Fruit fly (Drosophila melanogaster) whole organism, embryonic: ENCODE data around the gene mRpL46.

Experiments
- Adf1 ChIP-seq: fragments of 200-800 bp; sonication (Bioruptor generic); IDR thresholded peaks from 2 replicates; pipeline ENCODE4 v1.3.6; 2022; ENCODE audit warnings: missing biosample characterization, missing genetic modification characterization
- B-H2 ChIP-seq: fragments of 200-800 bp; sonication (Bioruptor generic); optimal IDR thresholded peaks from 2 replicates; lab custom pipeline; 2018; ENCODE audit warnings: missing biosample characterization, mild to moderate bottlenecking, missing genetic modification characterization
- CG10565 ChIP-seq: fragments of 200-800 bp; sonication (Bioruptor generic); optimal IDR thresholded peaks from 3 replicates; lab custom pipeline; 2016; ENCODE audit warnings: missing biosample characterization, mild to moderate bottlenecking, missing genetic modification characterization
- CG11560 ChIP-seq: fragments of 200-800 bp; sonication (Bioruptor generic); IDR thresholded peaks from 3 replicates; pipeline ENCODE4 v1.3.6; 2022; ENCODE audit warnings: missing biosample characterization, missing genetic modification characterization
- CG12219 ChIP-seq: fragments of 200-800 bp; sonication (Bioruptor generic); optimal IDR thresholded peaks from 3 replicates; lab custom pipeline; 2018; ENCODE audit warnings: missing biosample characterization, mild to moderate bottlenecking, missing genetic modification characterization
- CG13424 ChIP-seq: fragments of 200-800 bp; sonication (Bioruptor generic); optimal IDR thresholded peaks from 2 replicates; lab custom pipeline; 2019; ENCODE audit warnings: missing biosample characterization, mild to moderate bottlenecking, missing genetic modification characterization, moderate library complexity
- CG14014 ChIP-seq: fragments of 200-800 bp; sonication (Bioruptor generic); IDR thresholded peaks from 2 replicates; pipeline ENCODE4 v1.3.6; 2022; ENCODE audit warnings: missing biosample characterization, missing genetic modification characterization
- CG14050 ChIP-seq: fragments of 200-800 bp; sonication (Bioruptor generic); IDR thresholded peaks from 3 replicates; pipeline ENCODE4 v1.3.6; 2022; ENCODE audit warnings: missing biosample characterization, missing genetic modification characterization
- CG14710 ChIP-seq: fragments of 200-800 bp; sonication (Bioruptor generic); optimal IDR thresholded peaks from 3 replicates; lab custom pipeline; 2019; ENCODE audit warnings: missing biosample characterization, mild to moderate bottlenecking, missing genetic modification characterization, moderate library complexity
- CG17385 ChIP-seq: fragments of 200-800 bp; sonication (Bioruptor generic); optimal IDR thresholded peaks from 3 replicates; lab custom pipeline; 2018; ENCODE audit warnings: missing biosample characterization, mild to moderate bottlenecking, missing genetic modification characterization
- CG18011 ChIP-seq: fragments of 200-800 bp; sonication (Bioruptor generic); optimal IDR thresholded peaks from 2 replicates; lab custom pipeline; 2017; ENCODE audit warnings: missing biosample characterization, missing genetic modification characterization, mild to moderate bottlenecking, moderate library complexity, missing genotype
- CG18262 ChIP-seq: fragments of 200-800 bp; optimal IDR thresholded peaks from 3 replicates; lab custom pipeline; 2019; ENCODE audit warnings: missing biosample characterization, mild to moderate bottlenecking, missing genetic modification characterization, moderate library complexity
- CG18599 ChIP-seq: fragments of 200-800 bp; sonication (Bioruptor generic); optimal IDR thresholded peaks from 3 replicates; lab custom pipeline; 2017; ENCODE audit warnings: missing biosample characterization, missing genetic modification characterization, mild to moderate bottlenecking, moderate library complexity, missing genetic modification reagents
- CG18764 ChIP-seq: fragments of 200-800 bp; sonication (Bioruptor generic); optimal IDR thresholded peaks from 3 replicates; lab custom pipeline; 2016; ENCODE audit warnings: missing biosample characterization, missing genetic modification characterization
- CG3065 ChIP-seq: fragments of 200-800 bp; sonication (Bioruptor generic); optimal IDR thresholded peaks from 2 replicates; lab custom pipeline; 2016; ENCODE audit warnings: missing biosample characterization, missing genetic modification characterization
- CG32532 ChIP-seq: fragments of 200-800 bp; sonication (Bioruptor generic); IDR thresholded peaks from 2 replicates; pipeline ENCODE4 v1.3.6; 2022; ENCODE audit warnings: missing biosample characterization, missing genetic modification characterization
- CG33213 ChIP-seq: fragments of 200-800 bp; sonication (Bioruptor generic); optimal IDR thresholded peaks from 3 replicates; lab custom pipeline; 2016; ENCODE audit warnings: missing biosample characterization, missing genetic modification characterization
- CG3407 ChIP-seq: fragments of 200-800 bp; sonication (Bioruptor generic); optimal IDR thresholded peaks from 2 replicates; lab custom pipeline; 2018; ENCODE audit warnings: missing biosample characterization, mild to moderate bottlenecking, missing genetic modification characterization
- CG4328 ChIP-seq: fragments of 200-800 bp; sonication (Bioruptor generic); optimal IDR thresholded peaks from 3 replicates; lab custom pipeline; 2017; ENCODE audit warnings: missing biosample characterization, missing genetic modification reagents, missing genetic modification characterization
- CG7271 ChIP-seq: fragments of 200-800 bp; sonication (Bioruptor generic); optimal IDR thresholded peaks from 2 replicates; lab custom pipeline; 2018; ENCODE audit warnings: missing biosample characterization, mild to moderate bottlenecking, missing genetic modification characterization, moderate library complexity
- CG8089 ChIP-seq: fragments of 200-800 bp; sonication (Bioruptor generic); optimal IDR thresholded peaks from 3 replicates; lab custom pipeline; 2016; ENCODE audit warnings: missing biosample characterization, missing genetic modification characterization
- CG9797 ChIP-seq: fragments of 200-800 bp; sonication (Bioruptor generic); optimal IDR thresholded peaks from 3 replicates; lab custom pipeline; 2018; ENCODE audit warnings: missing biosample characterization, mild to moderate bottlenecking, missing genetic modification characterization
- D19B ChIP-seq: fragments of 200-800 bp; sonication (Bioruptor generic); optimal IDR thresholded peaks from 2 replicates; lab custom pipeline; 2017; ENCODE audit warnings: missing biosample characterization, mild to moderate bottlenecking, missing genetic modification characterization
- Dad ChIP-seq: fragments of 200-800 bp; sonication (Bioruptor generic); optimal IDR thresholded peaks from 3 replicates; lab custom pipeline; 2016; ENCODE audit warnings: missing biosample characterization, missing genetic modification characterization
- Deaf1 ChIP-seq: fragments of 200-800 bp; optimal IDR thresholded peaks from 3 replicates; lab custom pipeline; 2019; ENCODE audit warnings: missing biosample characterization, mild to moderate bottlenecking, missing genetic modification characterization, moderate library complexity
- Eip74EF ChIP-seq, 2 experiments: fragments of 200-800 bp in 1 of 2; fragments of >200 bp in 1 of 2; sonication (Bioruptor generic) in 1 of 2; optimal IDR thresholded peaks; 2 replicates each; lab custom pipeline; 2017 to 2019; ENCODE audit warnings: missing biosample characterization in 2 of 2, missing genetic modification characterization in 2 of 2, mild to moderate bottlenecking in 1 of 2, moderate library complexity in 1 of 2
- Fer2 ChIP-seq: fragments of 200-800 bp; sonication (Bioruptor generic); optimal IDR thresholded peaks from 2 replicates; lab custom pipeline; 2018; ENCODE audit warnings: missing biosample characterization, mild to moderate bottlenecking, missing genetic modification characterization, moderate library complexity
- HLH4C ChIP-seq: fragments of 200-800 bp; sonication (Bioruptor generic); IDR thresholded peaks from 3 replicates; pipeline ENCODE4 v1.3.6; 2022; ENCODE audit warnings: missing biosample characterization, missing genetic modification characterization; ENCODE audit not compliant: partially characterized antibody
- Hand ChIP-seq: fragments of 200-800 bp; sonication (Bioruptor generic); optimal IDR thresholded peaks from 2 replicates; lab custom pipeline; 2017; ENCODE audit warnings: mild to moderate bottlenecking, missing biosample characterization, missing genetic modification reagents, missing genetic modification characterization
- Max ChIP-seq: fragments of 200-800 bp; sonication (Bioruptor generic); optimal IDR thresholded peaks from 2 replicates; lab custom pipeline; 2016; ENCODE audit warnings: missing biosample characterization, mild to moderate bottlenecking, missing genetic modification characterization
- Meics ChIP-seq: fragments of 200-800 bp; sonication (Bioruptor generic); optimal IDR thresholded peaks from 2 replicates; lab custom pipeline; 2017; ENCODE audit warnings: missing biosample characterization, mild to moderate bottlenecking, missing genetic modification characterization
- NFAT ChIP-seq: fragments of 200-800 bp; sonication (Bioruptor generic); IDR thresholded peaks from 2 replicates; pipeline ENCODE4 v1.3.6; 2022; ENCODE audit warnings: missing biosample characterization, missing genetic modification characterization
- Spps ChIP-seq: fragments of 200-800 bp; sonication (Bioruptor generic); optimal IDR thresholded peaks from 2 replicates; lab custom pipeline; 2018; ENCODE audit warnings: missing biosample characterization, mild to moderate bottlenecking, missing genetic modification characterization
- ash1 ChIP-seq: fragments of 200-800 bp; sonication (Bioruptor generic); optimal IDR thresholded peaks from 2 replicates; lab custom pipeline; 2018; ENCODE audit warnings: missing biosample characterization, mild to moderate bottlenecking, missing genetic modification characterization
- bowl ChIP-seq: fragments of 200-800 bp; sonication (Bioruptor generic); IDR thresholded peaks from 2 replicates; pipeline ENCODE4 v1.3.6; 2022; ENCODE audit warnings: missing biosample characterization, missing genetic modification characterization
- chn ChIP-seq: fragments of 200-800 bp; sonication (Bioruptor generic); optimal IDR thresholded peaks from 2 replicates; lab custom pipeline; 2016; ENCODE audit warnings: missing biosample characterization, missing genetic modification characterization
- crol ChIP-seq: fragments of 200-800 bp; sonication (Bioruptor generic); IDR thresholded peaks from 2 replicates; pipeline ENCODE4 v1.3.6; 2022; ENCODE audit warnings: missing biosample characterization, missing genetic modification characterization
- disco-r ChIP-seq: fragments of 200-800 bp; sonication (Bioruptor generic); optimal IDR thresholded peaks from 2 replicates; lab custom pipeline; 2016; ENCODE audit warnings: missing biosample characterization, missing genetic modification characterization
- esg ChIP-seq: fragments of 200-800 bp; sonication (Bioruptor generic); conservative IDR thresholded peaks from 2 replicates; pipeline ENCODE4 v1.3.6; 2022; ENCODE audit warnings: missing biosample characterization, missing genetic modification characterization
- hkb ChIP-seq, 2 experiments: fragments of 200-800 bp in 1 of 2; fragments of >200 bp in 1 of 2; sonication (Bioruptor generic) in 1 of 2; IDR thresholded peaks in 1 of 2; optimal IDR thresholded peaks in 1 of 2; 2 replicates each; pipeline versions ENCODE4 v1.3.6 to Lab custom; 2017 to 2022; ENCODE audit warnings: missing biosample characterization in 1 of 2, missing genetic modification characterization in 1 of 2
- insv ChIP-seq, 2 experiments: fragments of 200-800 bp; sonication (Bioruptor generic); optimal IDR thresholded peaks; 3 replicates each; lab custom pipeline; 2016 to 2018; ENCODE audit warnings: missing biosample characterization in 2 of 2, missing genetic modification characterization in 2 of 2
- kni ChIP-seq: fragments of 200-800 bp; sonication (Bioruptor generic); optimal IDR thresholded peaks from 3 replicates; lab custom pipeline; 2017; ENCODE audit warnings: mild to moderate bottlenecking, missing biosample characterization, missing genetic modification reagents, missing genetic modification characterization
- lbe ChIP-seq: fragments of 200-800 bp; sonication (Bioruptor generic); optimal IDR thresholded peaks from 2 replicates; lab custom pipeline; 2016; ENCODE audit warnings: missing biosample characterization, mild to moderate bottlenecking, missing genetic modification characterization
- nerfin-1 ChIP-seq: fragments of 200-800 bp; sonication (Bioruptor generic); optimal IDR thresholded peaks from 3 replicates; lab custom pipeline; 2019; ENCODE audit warnings: missing biosample characterization, mild to moderate bottlenecking, missing genetic modification characterization, moderate library complexity
- onecut ChIP-seq: fragments of 200-800 bp; sonication (Bioruptor generic); IDR thresholded peaks from 2 replicates; pipeline ENCODE4 v1.3.6; 2022; ENCODE audit warnings: missing biosample characterization, missing genetic modification characterization
- pita ChIP-seq: fragments of 200-800 bp; sonication (Bioruptor generic); optimal IDR thresholded peaks from 2 replicates; lab custom pipeline; 2017; ENCODE audit warnings: missing biosample characterization, mild to moderate bottlenecking, missing genetic modification characterization
- run ChIP-seq: fragments of 200-800 bp; sonication (Bioruptor generic); optimal IDR thresholded peaks from 3 replicates; lab custom pipeline; 2018; ENCODE audit warnings: missing biosample characterization, mild to moderate bottlenecking, missing genetic modification characterization
- sc ChIP-seq, 3 experiments: fragments of >200 bp in 2 of 3; fragments of 200-800 bp in 1 of 3; sonication (Bioruptor generic) in 1 of 3; optimal IDR thresholded peaks; 2 replicates in 2 of 3; 3 replicates in 1 of 3; lab custom pipeline; 2017; ENCODE audit warnings: mild to moderate bottlenecking in 1 of 3, missing biosample characterization in 1 of 3, missing genetic modification characterization in 1 of 3, missing genetic modification reagents in 1 of 3
- vfl ChIP-seq: fragments of 200-800 bp; sonication (Bioruptor generic); optimal IDR thresholded peaks from 2 replicates; lab custom pipeline; 2016; ENCODE audit warnings: missing biosample characterization, missing genetic modification characterization

Gene mRpL46

DNA sequence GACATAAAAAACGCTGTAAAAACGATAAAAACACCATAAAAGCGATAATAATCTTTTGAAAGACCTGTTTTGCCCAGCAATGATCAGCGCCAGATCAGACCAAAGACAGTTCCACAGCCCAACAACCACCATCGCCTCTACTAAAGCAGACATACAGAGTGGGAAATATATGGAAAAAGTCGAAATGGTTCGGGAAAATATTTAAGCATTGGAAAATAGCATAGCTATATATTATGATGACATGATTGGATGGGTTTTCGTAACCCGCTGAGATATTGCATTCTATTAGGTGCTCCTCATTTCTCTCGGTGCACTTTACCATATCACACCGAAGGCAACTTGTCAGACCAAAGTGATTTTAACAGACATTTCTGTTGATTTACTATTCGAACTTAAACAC is 31.4 kb downstream of the mRpL46 start (continued):
- TF ChIP-seq CG10565 (GFP tag; lab: Kevin White, UChicago) = peak; percentile 46
- TF ChIP-seq D19B (GFP tag; lab: Kevin White, UChicago) = peak; percentile 70
- TF ChIP-seq Fer2 (tag; lab: Kevin White, UChicago) = peak; percentile 63
- TF ChIP-seq CG17385 (GFP tag; lab: Kevin White, UChicago) = peak; percentile 87
- TF ChIP-seq nerfin-1 (tag; lab: Kevin White, UChicago) = no peak
- TF ChIP-seq hkb (optimal IDR thresholded peaks at IDR 0.05; lab: Kevin White, UChicago) = no peak
- TF ChIP-seq hkb (GFP tag; IDR thresholded peaks at IDR 0.05; lab: Robert Waterston, UW) = peak; percentile 93
- peak; percentile 79 for TF ChIP-seq CG11560 (tag; lab: Robert Waterston, UW)
- TF ChIP-seq insv (GFP tag; optimal IDR thresholded peaks at IDR 0.05; lab: Kevin White, UChicago) = no peak
- TF ChIP-seq chn (GFP tag; lab: Kevin White, UChicago) = peak; percentile 81
- TF ChIP-seq onecut = peak; percentile 83
- peak; percentile 91 for TF ChIP-seq CG12219 (GFP tag; lab: Kevin White, UChicago)
- peak; percentile 55 for TF ChIP-seq CG18011 (GFP tag; lab: Kevin White, UChicago)
- peak; percentile 94 for TF ChIP-seq esg
- no peak for TF ChIP-seq CG7271 (tag; lab: Kevin White, UChicago)
- peak; percentile 67 for TF ChIP-seq Adf1 (GFP tag; lab: Robert Waterston, UW)
- TF ChIP-seq Spps (tag; lab: Kevin White, UChicago) = peak; percentile 59
- TF ChIP-seq CG3065 (GFP tag; lab: Kevin White, UChicago) = peak; percentile 32
- TF ChIP-seq Dad = peak; percentile 89
- peak; percentile 93 for TF ChIP-seq CG32532 (GFP tag; lab: Robert Waterston, UW)
- no peak for TF ChIP-seq CG3407 (GFP tag; lab: Kevin White, UChicago)
- peak in 1 of 2 experiments; percentile 76 for TF ChIP-seq Eip74EF (GFP tag; optimal IDR thresholded peaks at IDR 0.05; lab: Kevin White, UChicago)
- TF ChIP-seq CG18599 (GFP tag; lab: Kevin White, UChicago) = no peak
- no peak for TF ChIP-seq kni (GFP tag; lab: Kevin White, UChicago)
- peak; percentile 87 for TF ChIP-seq CG33213 (GFP tag; lab: Kevin White, UChicago)
- no peak for TF ChIP-seq crol
- peak; percentile 84 for TF ChIP-seq CG8089 (GFP tag; lab: Kevin White, UChicago)
- TF ChIP-seq lbe = no peak
- TF ChIP-seq Max (GFP tag; lab: Kevin White, UChicago) = peak; percentile 75
- TF ChIP-seq CG13424 = peak; percentile 88
- peak; percentile 1 for TF ChIP-seq CG9797 (GFP tag; lab: Kevin White, UChicago)
- peak; percentile 80 for TF ChIP-seq CG18764 (GFP tag; lab: Kevin White, UChicago)
- TF ChIP-seq CG14050 (GFP tag; lab: Robert Waterston, UW) = peak; percentile 90
- TF ChIP-seq Hand (GFP tag; lab: Kevin White, UChicago) = peak; percentile 47
- TF ChIP-seq run = peak; percentile 74
- no peak for TF ChIP-seq pita (GFP tag; lab: Kevin White, UChicago)
- TF ChIP-seq B-H2 (GFP tag; lab: Kevin White, UChicago) = no peak
- peak; percentile 56 for TF ChIP-seq ash1
- TF ChIP-seq Meics (GFP tag; lab: Kevin White, UChicago) = peak; percentile 89
- peak; percentile 77 for TF ChIP-seq vfl (GFP tag; lab: Kevin White, UChicago)
- no peak for TF ChIP-seq sc (optimal IDR thresholded peaks at IDR 0.05; lab: Kevin White, UChicago)
- no peak for TF ChIP-seq sc (GFP tag; optimal IDR thresholded peaks at IDR 0.05; lab: Kevin White, UChicago)
- TF ChIP-seq CG4328 (GFP tag; lab: Kevin White, UChicago) = no peak
- no peak for TF ChIP-seq HLH4C
- peak; percentile 65 for TF ChIP-seq Deaf1 (tag; lab: Kevin White, UChicago)
- TF ChIP-seq bowl = peak; percentile 78
- TF ChIP-seq CG18262 (tag; lab: Kevin White, UChicago) = peak; percentile 80
- TF ChIP-seq CG14014 (GFP tag; lab: Robert Waterston, UW) = peak; percentile 95
- TF ChIP-seq CG14710 (tag; lab: Kevin White, UChicago) = peak; percentile 61
- peak; percentile 89 for TF ChIP-seq NFAT
- peak; percentile 80 for TF ChIP-seq disco-r (GFP tag; lab: Kevin White, UChicago)
